Worm (Caenorhabditis elegans) whole organism, mixed stage, embryonic: ENCODE data around the gene F29C12.6.
A peak's percentile ranks its signal among the peaks of the same experiment; 100 is the strongest.
"Not testable (repeated sequence)": the region's sequence is repeated elsewhere in the genome, so short reads cannot be mapped to it uniquely, and the experiment has no call there.

Source experiments
- M03D4.4 ChIP-seq: sonication (generic microtip); optimal IDR thresholded peaks from 2 replicates; lab custom pipeline; 2017; ENCODE audit warnings: mild to moderate bottlenecking, missing genetic modification characterization, missing compliant biosample characterization
- bed-3 ChIP-seq: fragments of 200-800 bp; sonication (Bioruptor generic); optimal IDR thresholded peaks from 3 replicates; lab custom pipeline; 2018; ENCODE audit warnings: mild to moderate bottlenecking, missing genetic modification characterization, moderate library complexity, missing compliant biosample characterization
- blmp-1 ChIP-seq: fragments of 150-350 bp; optimal IDR thresholded peaks from 2 replicates; lab custom pipeline; 2014; ENCODE audit warnings: missing biosample characterization, missing genetic modification characterization
- ceh-39 ChIP-seq: fragments of 150-350 bp; optimal IDR thresholded peaks from 2 replicates; lab custom pipeline; 2014; ENCODE audit warnings: missing biosample characterization, missing genetic modification characterization
- ceh-43 ChIP-seq: fragments of 200-800 bp; sonication (Bioruptor generic); optimal IDR thresholded peaks from 2 replicates; lab custom pipeline; 2018; ENCODE audit warnings: mild to moderate bottlenecking, missing genetic modification characterization, moderate library complexity, missing compliant biosample characterization
- cnd-1 ChIP-seq: fragments of 200-800 bp; sonication (Bioruptor generic); optimal IDR thresholded peaks from 2 replicates; lab custom pipeline; 2018; ENCODE audit warnings: mild to moderate bottlenecking, missing genetic modification characterization, missing compliant biosample characterization
- drap-1 ChIP-seq: fragments of 200-800 bp; sonication (Bioruptor generic); optimal IDR thresholded peaks from 3 replicates; lab custom pipeline; 2018; ENCODE audit warnings: mild to moderate bottlenecking, missing genetic modification characterization, missing compliant biosample characterization
- elt-1 ChIP-seq: sonication (generic microtip); optimal IDR thresholded peaks from 2 replicates; lab custom pipeline; 2017; ENCODE audit warnings: missing genetic modification characterization, mild to moderate bottlenecking, missing compliant biosample characterization, antibody characterized with exemption, moderate library complexity, borderline replicate concordance; ENCODE audit not compliant: insufficient read depth
- elt-3 ChIP-seq: fragments of 150-350 bp; optimal IDR thresholded peaks from 2 replicates; lab custom pipeline; 2014; ENCODE audit warnings: missing biosample characterization, missing genetic modification characterization
- flh-1 ChIP-seq: fragments of 200-800 bp; sonication (Bioruptor generic); optimal IDR thresholded peaks from 2 replicates; lab custom pipeline; 2018; ENCODE audit warnings: mild to moderate bottlenecking, missing genetic modification characterization, moderate library complexity, missing compliant biosample characterization
- hlh-1 ChIP-seq: fragments of 150-350 bp; optimal IDR thresholded peaks from 2 replicates; lab custom pipeline; 2014; ENCODE audit warnings: missing biosample characterization, missing genetic modification reagents, missing genetic modification characterization
- lin-13 ChIP-seq: fragments of 150-350 bp; optimal IDR thresholded peaks from 2 replicates; lab custom pipeline; 2014; ENCODE audit warnings: missing biosample characterization, missing genetic modification characterization
- lin-32 ChIP-seq: fragments of 200-800 bp; sonication (Bioruptor generic); optimal IDR thresholded peaks from 2 replicates; lab custom pipeline; 2018; ENCODE audit warnings: mild to moderate bottlenecking, missing genetic modification characterization, missing compliant biosample characterization
- lsy-2 ChIP-seq: fragments of 150-350 bp; optimal IDR thresholded peaks from 2 replicates; lab custom pipeline; 2014; ENCODE audit warnings: missing biosample characterization, missing genetic modification characterization
- mab-5 ChIP-seq: fragments of 150-350 bp; optimal IDR thresholded peaks from 2 replicates; lab custom pipeline; 2014; ENCODE audit warnings: missing biosample characterization, missing genetic modification characterization
- mep-1 ChIP-seq: fragments of 150-350 bp; optimal IDR thresholded peaks from 2 replicates; lab custom pipeline; 2017; ENCODE audit warnings: missing biosample characterization, missing genetic modification reagents, missing genetic modification characterization, inconsistent platforms
- mls-2 ChIP-seq: sonication (generic microtip); optimal IDR thresholded peaks from 2 replicates; lab custom pipeline; 2016; ENCODE audit warnings: mild to moderate bottlenecking, missing genetic modification characterization, moderate library complexity, missing compliant biosample characterization
- nhr-12 ChIP-seq: fragments of 150-350 bp; optimal IDR thresholded peaks from 2 replicates; lab custom pipeline; 2014; ENCODE audit warnings: missing biosample characterization, missing genetic modification characterization
- nhr-2 ChIP-seq: fragments of 150-350 bp; optimal IDR thresholded peaks from 2 replicates; lab custom pipeline; 2014; ENCODE audit warnings: missing biosample characterization, missing genetic modification characterization
- nhr-237 ChIP-seq: fragments of 150-350 bp; optimal IDR thresholded peaks from 2 replicates; lab custom pipeline; 2014; ENCODE audit warnings: missing biosample characterization, missing genetic modification characterization
- nhr-28 ChIP-seq: fragments of 150-350 bp; optimal IDR thresholded peaks from 2 replicates; lab custom pipeline; 2014; ENCODE audit warnings: missing biosample characterization, missing genetic modification characterization
- nhr-76 ChIP-seq: sonication (generic microtip); optimal IDR thresholded peaks from 2 replicates; lab custom pipeline; 2017; ENCODE audit warnings: missing biosample characterization, missing genetic modification characterization
- pha-4 ChIP-seq: fragments of 150-350 bp; optimal IDR thresholded peaks from 2 replicates; lab custom pipeline; 2018; ENCODE audit warnings: missing biosample characterization, missing genetic modification reagents, missing genetic modification characterization
- sem-2 ChIP-seq: fragments of 200-800 bp; sonication (Bioruptor generic); optimal IDR thresholded peaks from 2 replicates; lab custom pipeline; 2018; ENCODE audit warnings: mild to moderate bottlenecking, missing genetic modification characterization, missing compliant biosample characterization
- snpc-4 ChIP-seq: fragments of 150-350 bp; optimal IDR thresholded peaks from 2 replicates; lab custom pipeline; 2014; ENCODE audit warnings: missing biosample characterization, missing genetic modification characterization
- sptf-1 ChIP-seq: sonication (generic microtip); optimal IDR thresholded peaks from 2 replicates; lab custom pipeline; 2017; ENCODE audit warnings: mild to moderate bottlenecking, missing genetic modification characterization, moderate library complexity, missing compliant biosample characterization
- tbx-8 ChIP-seq: fragments of 200-800 bp; sonication (Bioruptor generic); optimal IDR thresholded peaks from 2 replicates; lab custom pipeline; 2018; ENCODE audit warnings: mild to moderate bottlenecking, missing genetic modification characterization, moderate library complexity, missing compliant biosample characterization
- unc-120 ChIP-seq: sonication (generic microtip); optimal IDR thresholded peaks from 2 replicates; lab custom pipeline; 2017; ENCODE audit warnings: missing genetic modification characterization, missing compliant biosample characterization; ENCODE audit not compliant: poor library complexity, severe bottlenecking
- unc-62 ChIP-seq: fragments of 150-350 bp; optimal IDR thresholded peaks from 2 replicates; lab custom pipeline; 2014; ENCODE audit warnings: missing biosample characterization, missing genetic modification reagents, missing genetic modification characterization
- zip-8 ChIP-seq: fragments of 150-350 bp; optimal IDR thresholded peaks from 2 replicates; lab custom pipeline; 2014; ENCODE audit warnings: missing biosample characterization, missing genetic modification characterization

The F29C12.6 gene

ce11 chrII:13129602-13130001, at the start of gene F29C12.6:
Gene F29C12.6, plus strand, starts transcription at chrII:13129902.
- TF ChIP-seq tbx-8 (GFP tag; lab: Kevin White, UChicago) (no peak), mls-2 (tag; lab: Kevin White, UChicago) (no peak), snpc-4 (tag; lab: Kevin White, UChicago) (no peak), bed-3 (no peak), elt-1 (tag; lab: Kevin White, UChicago) (no peak), elt-3 (tag; lab: Kevin White, UChicago) (no peak), flh-1 (GFP tag; lab: Kevin White, UChicago) (no peak), nhr-28 (tag; lab: Kevin White, UChicago) (no peak), nhr-2 (no peak), zip-8 (no peak), unc-62 (GFP tag; lab: Kevin White, UChicago) (no peak), hlh-1 (no peak), lsy-2 (tag; lab: Kevin White, UChicago) (no peak), lin-32 (no peak), nhr-76 (tag; lab: Kevin White, UChicago) (no peak), pha-4 (tag; lab: Kevin White, UChicago) (no peak), sem-2 (no peak), blmp-1 (tag; lab: Kevin White, UChicago) (no peak), unc-120 (tag; lab: Kevin White, UChicago) (no peak), drap-1 (no peak)

ce11 chrII:13080607-13081006, 49.1 kb upstream of the F29C12.6 start, which contains the start of gene Y81G3A.2:
Gene Y81G3A.2, plus strand, starts transcription at chrII:13080907.
- not testable (repeated sequence) for TF ChIP-seq lsy-2, mls-2, ceh-39 (tag; lab: Kevin White, UChicago)
- TF ChIP-seq, all 35 proteins: peak for 0; not testable (repeated sequence) for 35

ce11 chrII:13082403-13082802, 47.3 kb upstream of the F29C12.6 start, which contains the start of gene Y81G3A.6:
Gene Y81G3A.6, minus strand, starts transcription at chrII:13082503.
- TF ChIP-seq tbx-8 (GFP tag; lab: Kevin White, UChicago); mab-5 (tag; lab: Kevin White, UChicago); M03D4.4 (tag; lab: Kevin White, UChicago): not testable (repeated sequence)
- TF ChIP-seq, all 35 proteins: peak for 0; not testable (repeated sequence) for 35

- TF ChIP-seq unc-62 (GFP tag; lab: Kevin White, UChicago) (no peak), nhr-237 (tag; lab: Kevin White, UChicago) (peak; percentile 56), unc-120 (tag; lab: Kevin White, UChicago) (no peak), hlh-1 (no peak), mep-1 (peak; percentile 8), blmp-1 (tag; lab: Kevin White, UChicago) (peak; percentile 25), mls-2 (tag; lab: Kevin White, UChicago) (no peak)
Observed at ce11 chrII:13083752-13084214, 45.9 kb upstream of the F29C12.6 start, which contains the start of the genes Y81G3A.1 and gcn-2. Gene Y81G3A.1, minus strand, starts transcription at chrII:13083926. Gene gcn-2, plus strand, starts transcription at chrII:13084164.

- TF ChIP-seq lin-32 = no peak
- no peak for TF ChIP-seq sptf-1 (tag; lab: Kevin White, UChicago)
- TF ChIP-seq unc-120 (tag; lab: Kevin White, UChicago) = no peak
- TF ChIP-seq pha-4 (tag; lab: Kevin White, UChicago) = no peak
- no peak for TF ChIP-seq sem-2
- TF ChIP-seq mls-2 (tag; lab: Kevin White, UChicago) = no peak
- no peak for TF ChIP-seq nhr-12 (tag; lab: Kevin White, UChicago)
- TF ChIP-seq, all 35 proteins: peak for 0
Observed at ce11 chrII:13085951-13086350, 43.8 kb upstream of the F29C12.6 start.

ce11 chrII:13091123-13091522, 38.6 kb upstream of the F29C12.6 start, which contains the start of gene Y81G3A.4:
Gene Y81G3A.4, plus strand, starts transcription at chrII:13091423.
- TF ChIP-seq drap-1 (no peak), lin-13 (tag; lab: Kevin White, UChicago) (no peak), flh-1 (GFP tag; lab: Kevin White, UChicago) (no peak), ceh-39 (tag; lab: Kevin White, UChicago) (no peak), nhr-28 (tag; lab: Kevin White, UChicago) (no peak), nhr-2 (no peak), pha-4 (tag; lab: Kevin White, UChicago) (no peak), blmp-1 (tag; lab: Kevin White, UChicago) (no peak), mls-2 (tag; lab: Kevin White, UChicago) (no peak), cnd-1 (tag; lab: Kevin White, UChicago) (no peak), ceh-43 (no peak)
